Worm (Caenorhabditis elegans): ENCODE results near the gene eri-3.

DNA sequence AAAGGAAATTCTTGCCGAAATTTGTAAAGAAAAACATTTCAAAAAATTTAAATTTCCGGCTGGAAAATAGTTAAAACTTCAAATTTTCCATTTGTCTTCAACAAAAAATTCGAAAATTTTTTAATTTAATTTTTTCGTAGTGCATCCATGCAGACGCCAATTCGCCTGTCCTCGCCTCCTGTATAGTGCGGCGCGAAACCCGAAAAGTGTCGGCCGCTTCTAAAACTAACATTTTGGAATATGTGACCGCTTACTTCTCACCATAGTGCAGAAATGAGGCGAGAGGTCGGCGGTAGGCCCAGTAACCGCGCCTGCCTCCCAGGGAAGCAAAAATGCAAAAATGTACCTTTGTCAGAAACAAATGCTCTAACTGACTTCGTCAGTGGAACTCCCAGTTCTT is 6.8 kb upstream of the eri-3 start:
- TF ChIP-seq ztf-11 (tag; optimal IDR thresholded peaks at IDR 0.05) (no peak), unc-39 (tag; optimal IDR thresholded peaks at IDR 0.05) (no peak), unc-62 (GFP tag; optimal IDR thresholded peaks at IDR 0.05) (no peak), zip-8 (tag; optimal IDR thresholded peaks at IDR 0.05) (no peak), nhr-28 (tag; optimal IDR thresholded peaks at IDR 0.05) (no peak), lin-32 (GFP tag; optimal IDR thresholded peaks at IDR 0.05) (no peak), drap-1 (GFP tag; optimal IDR thresholded peaks at IDR 0.05) (no peak), lsy-2 (tag; optimal IDR thresholded peaks at IDR 0.05) (no peak), ceh-83 (GFP tag; optimal IDR thresholded peaks at IDR 0.05) (no peak), snpc-4 (tag; optimal IDR thresholded peaks at IDR 0.05) (no peak)
